Worm (Caenorhabditis elegans): Measurements from ENCODE around the gene H10D18.1.

DNA sequence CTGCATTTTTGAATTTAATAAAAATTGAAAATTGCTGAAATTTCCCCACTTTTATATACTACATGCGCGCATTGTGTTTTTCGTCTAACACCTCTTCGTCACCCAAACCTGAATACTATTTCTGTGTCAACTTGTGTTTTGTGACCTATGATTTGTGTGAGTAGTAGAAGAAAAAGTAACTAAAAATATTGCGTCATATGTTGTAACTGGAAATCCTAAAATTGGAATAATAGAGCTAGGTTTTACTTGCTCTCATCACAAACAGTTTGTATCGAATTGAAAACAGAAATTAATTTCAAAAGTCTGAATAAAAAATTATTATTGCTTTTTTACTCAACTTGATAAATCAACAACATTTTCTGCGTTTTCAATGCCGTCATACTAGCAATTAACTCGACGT is 9.5 kb upstream of the H10D18.1 start, which contains the start of gene R08F11.4:
- TF ChIP-seq him-1 (tag; optimal IDR thresholded peaks at IDR 0.05) (no peak), W03F9.2 (tag; optimal IDR thresholded peaks at IDR 0.05) (no peak)

Data from whole organism, L4/young adult.